Fruit fly (Drosophila melanogaster) whole organism, prepupa: Measurements from ENCODE around the gene CG3713.

ENCODE experiments used
- CG11294 ChIP-seq: fragments of 200-800 bp; sonication (Bioruptor generic); IDR thresholded peaks from 2 replicates; pipeline ENCODE4 v1.3.6; 2022; ENCODE audit warnings: missing biosample characterization, missing genetic modification characterization
- CG11762 ChIP-seq: fragments of 200-800 bp; sonication (Bioruptor generic); optimal IDR thresholded peaks from 3 replicates; lab custom pipeline; 2016; ENCODE audit warnings: missing biosample characterization, missing genetic modification characterization; ENCODE audit not compliant: insufficient read depth
- CG15336 ChIP-seq: fragments of 200-800 bp; sonication (Bioruptor generic); IDR thresholded peaks from 2 replicates; pipeline ENCODE4 v1.3.6; 2022; ENCODE audit warnings: missing biosample characterization, missing genetic modification characterization
- CG1621 ChIP-seq: fragments of 200-800 bp; sonication (Bioruptor generic); optimal IDR thresholded peaks from 3 replicates; lab custom pipeline; 2018; ENCODE audit warnings: missing biosample characterization, mild to moderate bottlenecking, missing genetic modification characterization
- CG3032 ChIP-seq: fragments of 200-800 bp; optimal IDR thresholded peaks from 2 replicates; lab custom pipeline; 2019; ENCODE audit warnings: missing biosample characterization, mild to moderate bottlenecking, missing genetic modification characterization, moderate library complexity
- CG31627 ChIP-seq: fragments of 200-800 bp; sonication (Bioruptor generic); optimal IDR thresholded peaks from 3 replicates; lab custom pipeline; 2016; ENCODE audit warnings: missing biosample characterization, missing genetic modification characterization
- CG32006 ChIP-seq: fragments of 200-800 bp; sonication (Bioruptor generic); optimal IDR thresholded peaks from 3 replicates; lab custom pipeline; 2017; ENCODE audit warnings: missing biosample characterization, mild to moderate bottlenecking, missing genetic modification characterization
- CG34406 ChIP-seq: fragments of 200-800 bp; sonication (Bioruptor generic); optimal IDR thresholded peaks from 3 replicates; lab custom pipeline; 2016; ENCODE audit warnings: missing biosample characterization, missing genetic modification characterization
- CG3919 ChIP-seq: fragments of 200-800 bp; sonication (Bioruptor generic); optimal IDR thresholded peaks from 3 replicates; lab custom pipeline; 2016; ENCODE audit warnings: missing biosample characterization, missing genetic modification characterization
- CG4318 ChIP-seq: fragments of 200-800 bp; sonication (Bioruptor generic); optimal IDR thresholded peaks from 3 replicates; lab custom pipeline; 2017; ENCODE audit warnings: missing biosample characterization, mild to moderate bottlenecking, missing genetic modification characterization
- CG6163 ChIP-seq: fragments of 200-800 bp; sonication (Bioruptor generic); IDR thresholded peaks from 3 replicates; pipeline ENCODE4 v1.3.6; 2022; ENCODE audit warnings: missing biosample characterization, missing genetic modification characterization
- CG6276 ChIP-seq: fragments of 200-800 bp; sonication (Bioruptor generic); optimal IDR thresholded peaks from 2 replicates; lab custom pipeline; 2017; ENCODE audit warnings: missing biosample characterization, mild to moderate bottlenecking, missing genetic modification characterization
- CG6792 ChIP-seq: fragments of 200-800 bp; sonication (Bioruptor generic); optimal IDR thresholded peaks from 3 replicates; lab custom pipeline; 2016; ENCODE audit warnings: missing biosample characterization, missing genetic modification characterization
- CG6808 ChIP-seq: fragments of 200-800 bp; sonication (Bioruptor generic); optimal IDR thresholded peaks from 3 replicates; lab custom pipeline; 2017; ENCODE audit warnings: missing biosample characterization, missing genetic modification characterization, mild to moderate bottlenecking, moderate library complexity, missing genetic modification reagents
- CG6854 ChIP-seq: fragments of 200-800 bp; sonication (Bioruptor generic); optimal IDR thresholded peaks from 2 replicates; lab custom pipeline; 2017; ENCODE audit warnings: missing biosample characterization, mild to moderate bottlenecking, missing genetic modification characterization
- CG7368 ChIP-seq: fragments of 200-800 bp; sonication (Bioruptor generic); optimal IDR thresholded peaks from 3 replicates; lab custom pipeline; 2016; ENCODE audit warnings: missing biosample characterization, missing genetic modification characterization
- CG8119 ChIP-seq: fragments of 200-800 bp; sonication (Bioruptor generic); IDR thresholded peaks from 3 replicates; pipeline ENCODE4 v1.3.6; 2022; ENCODE audit warnings: missing biosample characterization, missing genetic modification characterization
- CG8319 ChIP-seq: fragments of 200-800 bp; sonication (Bioruptor generic); optimal IDR thresholded peaks from 3 replicates; lab custom pipeline; 2016; ENCODE audit warnings: missing biosample characterization, missing genetic modification characterization
- CG8632 ChIP-seq: fragments of 200-800 bp; sonication (Bioruptor generic); optimal IDR thresholded peaks from 3 replicates; lab custom pipeline; 2016; ENCODE audit warnings: missing biosample characterization, missing genetic modification characterization
- CG9139 ChIP-seq: fragments of 200-800 bp; sonication (Bioruptor generic); optimal IDR thresholded peaks from 3 replicates; lab custom pipeline; 2017; ENCODE audit warnings: missing biosample characterization, mild to moderate bottlenecking, missing genetic modification characterization
- Eip78C ChIP-seq: fragments of 200-800 bp; sonication (Bioruptor generic); peaks from one replicate; lab custom pipeline; 2016; ENCODE audit warnings: missing biosample characterization, missing genetic modification characterization
- Eip93F ChIP-seq: fragments of 200-800 bp; sonication (Bioruptor generic); optimal IDR thresholded peaks from 2 replicates; lab custom pipeline; 2016; ENCODE audit warnings: missing biosample characterization, mild to moderate bottlenecking, missing genetic modification characterization
- Ets21C ChIP-seq: fragments of 200-800 bp; sonication (Bioruptor generic); optimal IDR thresholded peaks from 3 replicates; lab custom pipeline; 2016; ENCODE audit warnings: missing biosample characterization, missing genetic modification characterization
- Ets96B ChIP-seq: fragments of 200-800 bp; optimal IDR thresholded peaks from 2 replicates; lab custom pipeline; 2019; ENCODE audit warnings: missing biosample characterization, mild to moderate bottlenecking, missing genetic modification characterization, moderate library complexity
- Gug ChIP-seq: fragments of 200-800 bp; sonication (Bioruptor generic); IDR thresholded peaks from 2 replicates; pipeline ENCODE4 v1.3.6; 2022; ENCODE audit warnings: missing biosample characterization, missing genetic modification characterization
- Hr38 ChIP-seq: sonication (Bioruptor generic); optimal IDR thresholded peaks from 2 replicates; lab custom pipeline; 2016; ENCODE audit warnings: missing biosample characterization, missing genetic modification characterization
- Hr39 ChIP-seq: fragments of 200-800 bp; sonication (Bioruptor generic); optimal IDR thresholded peaks from 2 replicates; lab custom pipeline; 2016; ENCODE audit warnings: missing biosample characterization, missing genetic modification characterization
- Lpt ChIP-seq: fragments of 200-800 bp; sonication (Bioruptor generic); optimal IDR thresholded peaks from 3 replicates; lab custom pipeline; 2016; ENCODE audit warnings: missing biosample characterization, missing genetic modification characterization
- Met ChIP-seq: fragments of 200-800 bp; sonication (Bioruptor generic); optimal IDR thresholded peaks from 3 replicates; lab custom pipeline; 2016; ENCODE audit warnings: missing biosample characterization, missing genetic modification characterization
- OdsH ChIP-seq: fragments of 200-800 bp; sonication (Bioruptor generic); optimal IDR thresholded peaks from 3 replicates; lab custom pipeline; 2016; ENCODE audit warnings: missing biosample characterization, missing genetic modification characterization
- Sox102F ChIP-seq: fragments of 200-800 bp; sonication (Bioruptor generic); optimal IDR thresholded peaks from 2 replicates; lab custom pipeline; 2016; ENCODE audit warnings: missing biosample characterization, mild to moderate bottlenecking, missing genetic modification characterization
- Sox14 ChIP-seq: fragments of 200-800 bp; sonication (Bioruptor generic); optimal IDR thresholded peaks from 3 replicates; lab custom pipeline; 2016; ENCODE audit warnings: missing biosample characterization, missing genetic modification characterization
- Sox15 ChIP-seq: fragments of 200-800 bp; sonication (Bioruptor generic); optimal IDR thresholded peaks from 3 replicates; lab custom pipeline; 2016; ENCODE audit warnings: missing biosample characterization, missing genetic modification characterization
- achi ChIP-seq: fragments of 200-800 bp; sonication (Bioruptor generic); optimal IDR thresholded peaks from 3 replicates; lab custom pipeline; 2016; ENCODE audit warnings: missing biosample characterization, missing genetic modification characterization
- acj6 ChIP-seq: fragments of 200-800 bp; sonication (Bioruptor generic); optimal IDR thresholded peaks from 3 replicates; lab custom pipeline; 2016; ENCODE audit warnings: missing biosample characterization, missing genetic modification characterization
- cyc ChIP-seq: fragments of 200-800 bp; sonication (Bioruptor generic); optimal IDR thresholded peaks from 3 replicates; lab custom pipeline; 2016; ENCODE audit warnings: missing biosample characterization, missing genetic modification characterization
- dsx ChIP-seq: fragments of 200-800 bp; optimal IDR thresholded peaks from 3 replicates; lab custom pipeline; 2019; ENCODE audit warnings: missing biosample characterization, mild to moderate bottlenecking, missing genetic modification characterization, moderate library complexity; ENCODE audit not compliant: poor library complexity, severe bottlenecking
- eg ChIP-seq: fragments of 200-800 bp; sonication (Bioruptor generic); IDR thresholded peaks from 3 replicates; pipeline ENCODE4 v1.3.6; 2022; ENCODE audit warnings: missing biosample characterization, missing genetic modification characterization
- esn ChIP-seq: fragments of 200-800 bp; sonication (Bioruptor generic); optimal IDR thresholded peaks from 2 replicates; lab custom pipeline; 2016; ENCODE audit warnings: missing biosample characterization, mild to moderate bottlenecking, missing genetic modification characterization, moderate library complexity
- fd59A ChIP-seq: fragments of 200-800 bp; sonication (Bioruptor generic); optimal IDR thresholded peaks from 2 replicates; lab custom pipeline; 2017; ENCODE audit warnings: missing biosample characterization, mild to moderate bottlenecking, missing genetic modification characterization, missing genetic modification reagents
- fd85E ChIP-seq: fragments of 200-800 bp; sonication (Bioruptor generic); optimal IDR thresholded peaks from 3 replicates; lab custom pipeline; 2016; ENCODE audit warnings: missing biosample characterization, missing genetic modification characterization
- fkh ChIP-seq: fragments of 200-800 bp; sonication (Bioruptor generic); optimal IDR thresholded peaks from 3 replicates; lab custom pipeline; 2017; ENCODE audit warnings: missing biosample characterization, mild to moderate bottlenecking, missing genetic modification characterization, moderate library complexity
- lz ChIP-seq: fragments of 200-800 bp; sonication (Bioruptor generic); optimal IDR thresholded peaks from 3 replicates; lab custom pipeline; 2016; ENCODE audit warnings: missing biosample characterization, missing genetic modification characterization
- net ChIP-seq: fragments of 200-800 bp; sonication (Bioruptor generic); optimal IDR thresholded peaks from 3 replicates; lab custom pipeline; 2016; ENCODE audit warnings: missing biosample characterization, missing genetic modification characterization
- pdm3 ChIP-seq: fragments of 200-800 bp; sonication (Bioruptor generic); optimal IDR thresholded peaks from 3 replicates; lab custom pipeline; 2016; ENCODE audit warnings: missing biosample characterization, missing genetic modification characterization
- salr ChIP-seq, 2 experiments: fragments of 200-800 bp; sonication (Bioruptor generic); optimal IDR thresholded peaks; 3 replicates each; lab custom pipeline; 2016 to 2018; ENCODE audit warnings: missing biosample characterization in 2 of 2, missing genetic modification characterization in 2 of 2, mild to moderate bottlenecking in 1 of 2
- svp ChIP-seq: fragments of 200-800 bp; sonication (Bioruptor generic); peaks from one replicate; lab custom pipeline; 2016; ENCODE audit warnings: missing biosample characterization, missing genetic modification characterization
- topi ChIP-seq: fragments of 200-800 bp; sonication (Bioruptor generic); optimal IDR thresholded peaks from 3 replicates; lab custom pipeline; 2016; ENCODE audit warnings: missing biosample characterization, missing genetic modification characterization

Gene CG3713

dm6 chrX:801157-801872 is 45.6 kb downstream of the CG3713 start, which contains the start of gene Rbf (continued):
- TF ChIP-seq cyc (GFP tag; lab: Kevin White, UChicago), result peak; percentile 6
- TF ChIP-seq svp, result peak; percentile 23
- no peak for TF ChIP-seq CG8119 (GFP tag; lab: Robert Waterston, UW)
- no peak for TF ChIP-seq CG15336 (GFP tag; lab: Robert Waterston, UW)
- TF ChIP-seq, all 60 proteins: peak for 9

dm6 chrX:796397-796989 is 50.5 kb downstream of the CG3713 start:
- TF ChIP-seq salr (GFP tag; optimal IDR thresholded peaks at IDR 0.05; lab: Kevin White, UChicago), result no peak
- no peak for TF ChIP-seq pdm3
- peak; percentile 24 for TF ChIP-seq CG1621 (tag; lab: Kevin White, UChicago)
- TF ChIP-seq Gug, result no peak
- TF ChIP-seq CG3919 (GFP tag; lab: Kevin White, UChicago), result peak; percentile 35
- no peak for TF ChIP-seq CG8632 (GFP tag; lab: Kevin White, UChicago)
- no peak for TF ChIP-seq CG9139 (GFP tag; lab: Kevin White, UChicago)
- no peak for TF ChIP-seq Sox15 (GFP tag; lab: Kevin White, UChicago)
- peak; percentile 66 for TF ChIP-seq Eip78C (GFP tag; lab: Kevin White, UChicago)
- TF ChIP-seq CG11294 (GFP tag; lab: Robert Waterston, UW), result no peak
- no peak for TF ChIP-seq CG8319 (GFP tag; lab: Kevin White, UChicago)
- no peak for TF ChIP-seq Hr39 (GFP tag; lab: Kevin White, UChicago)
- no peak for TF ChIP-seq CG6854 (GFP tag; lab: Kevin White, UChicago)
- peak; percentile 59 for TF ChIP-seq dsx (GFP tag; lab: Kevin White, UChicago)
- no peak for TF ChIP-seq CG6163 (GFP tag; lab: Robert Waterston, UW)
- no peak for TF ChIP-seq fd85E
- TF ChIP-seq CG11762, result no peak
- no peak for TF ChIP-seq Hr38
- no peak for TF ChIP-seq net (GFP tag; lab: Kevin White, UChicago)
- TF ChIP-seq Met (GFP tag; lab: Kevin White, UChicago), result no peak
- TF ChIP-seq CG32006 (GFP tag; lab: Kevin White, UChicago), result no peak
- TF ChIP-seq Sox102F (GFP tag; lab: Kevin White, UChicago), result peak; percentile 42
- no peak for TF ChIP-seq Ets21C (GFP tag; lab: Kevin White, UChicago)
- TF ChIP-seq CG6276, result no peak
- no peak for TF ChIP-seq CG7368 (GFP tag; lab: Kevin White, UChicago)
- no peak for TF ChIP-seq OdsH (GFP tag; lab: Kevin White, UChicago)
- no peak for TF ChIP-seq CG3032 (tag; lab: Kevin White, UChicago)
- TF ChIP-seq fd59A (GFP tag; lab: Kevin White, UChicago), result no peak
- TF ChIP-seq lz (GFP tag; lab: Kevin White, UChicago), result no peak
- no peak for TF ChIP-seq achi (GFP tag; lab: Kevin White, UChicago)
- TF ChIP-seq CG15336 (GFP tag; lab: Robert Waterston, UW), result peak; percentile 9; the same call in 1 of the 2 replicates
- no peak for TF ChIP-seq CG4318 (GFP tag; lab: Kevin White, UChicago)
- TF ChIP-seq Lpt (GFP tag; lab: Kevin White, UChicago), result no peak
- peak; percentile 1 for TF ChIP-seq CG6792 (GFP tag; lab: Kevin White, UChicago)
- peak; percentile 46 for TF ChIP-seq esn (GFP tag; lab: Kevin White, UChicago)
- no peak for TF ChIP-seq Eip93F (GFP tag; lab: Kevin White, UChicago)
- TF ChIP-seq CG6808, result peak; percentile 34
- TF ChIP-seq fkh (GFP tag; lab: Kevin White, UChicago), result no peak
- TF ChIP-seq topi (GFP tag; lab: Kevin White, UChicago), result peak; percentile 7
- no peak for TF ChIP-seq CG31627 (GFP tag; lab: Kevin White, UChicago)
- 0 out of 3 replicates have a peak, but pooled peaks have one; percentile 10 for TF ChIP-seq eg (GFP tag; lab: Robert Waterston, UW)
- TF ChIP-seq svp, result peak; percentile 91
- no peak for TF ChIP-seq acj6 (GFP tag; lab: Kevin White, UChicago)
- TF ChIP-seq Ets96B (tag; lab: Kevin White, UChicago), result no peak
- TF ChIP-seq CG34406 (GFP tag; lab: Kevin White, UChicago), result no peak
- TF ChIP-seq CG8119 (GFP tag; lab: Robert Waterston, UW), result no peak
- TF ChIP-seq Sox14 (GFP tag; lab: Kevin White, UChicago), result peak; percentile 58
- no peak for TF ChIP-seq cyc (GFP tag; lab: Kevin White, UChicago)
